Fruit fly (Drosophila melanogaster): Measurements from ENCODE around the gene CG33322.

Gene CG33322

dm6 chr2L:20799991-20800897 lies 15.8 kb downstream of the CG33322 start (continued):
- peak; percentile 24 for TF ChIP-seq CG12942 (GFP tag; optimal IDR thresholded peaks at IDR 0.05)
- TF ChIP-seq CG34224 (GFP tag; IDR thresholded peaks at IDR 0.05; ENCODE audit: partially characterized antibody), result peak; percentile 8; the same call in 1 of the 3 replicates
- peak; percentile 74 for TF ChIP-seq H2.0 (GFP tag; IDR thresholded peaks at IDR 0.05)
- TF ChIP-seq ind (GFP tag; optimal IDR thresholded peaks at IDR 0.05), result peak; percentile 77
- TF ChIP-seq CG16815 (GFP tag; optimal IDR thresholded peaks at IDR 0.05), result peak; percentile 79
- peak; percentile 38 for TF ChIP-seq CG18011 (GFP tag; optimal IDR thresholded peaks at IDR 0.05)
- peak; percentile 76 for TF ChIP-seq maf-S (GFP tag; optimal IDR thresholded peaks at IDR 0.05)
- peak; percentile 9; the same call in 1 of the 2 replicates for TF ChIP-seq bowl (GFP tag; IDR thresholded peaks at IDR 0.05)
- peak; percentile 66 for TF ChIP-seq Bdp1 (GFP tag; optimal IDR thresholded peaks at IDR 0.05)
- no peak for TF ChIP-seq Scr (GFP tag; IDR thresholded peaks at IDR 0.05; ENCODE audit: partially characterized antibody)
- peak; percentile 65 to 77 for TF ChIP-seq chif (GFP tag; optimal IDR thresholded peaks at IDR 0.05)
- peak; percentile 87 for TF ChIP-seq lilli (GFP tag; optimal IDR thresholded peaks at IDR 0.05)
- peak; percentile 68 for TF ChIP-seq HLH3B (GFP tag; IDR thresholded peaks at IDR 0.05)
- peak; percentile 81 for TF ChIP-seq CG6689 (GFP tag; IDR thresholded peaks at IDR 0.05)
- TF ChIP-seq stc (GFP tag; IDR thresholded peaks at IDR 0.05), result peak; percentile 23; the same call in 1 of the 2 replicates
- TF ChIP-seq bigmax (GFP tag; optimal IDR thresholded peaks at IDR 0.05), result no peak
- TF ChIP-seq br (optimal IDR thresholded peaks at IDR 0.05), result no peak
- TF ChIP-seq CG11560 (tag; IDR thresholded peaks at IDR 0.05), result peak; percentile 61; the same call in 2 of the 3 replicates
- TF ChIP-seq Sry-δ (GFP tag; optimal IDR thresholded peaks at IDR 0.05), result peak; percentile 37
- peak; percentile 22 for TF ChIP-seq tup (GFP tag; optimal IDR thresholded peaks at IDR 0.05)
- peak; percentile 63; the same call in 3 of the 4 replicates for TF ChIP-seq Gug (GFP tag; IDR thresholded peaks at IDR 0.05)
- peak; percentile 21 for TF ChIP-seq MESR4 (GFP tag; optimal IDR thresholded peaks at IDR 0.05)
- TF ChIP-seq CG6654 (GFP tag; optimal IDR thresholded peaks at IDR 0.05), result peak; percentile 14
- TF ChIP-seq Max (GFP tag; optimal IDR thresholded peaks at IDR 0.05), result peak; percentile 59
- 0 out of 3 replicates have a peak, but pooled peaks have one; percentile 70 for TF ChIP-seq so (GFP tag; IDR thresholded peaks at IDR 0.05)
- peak; percentile 38 for TF ChIP-seq kay (GFP tag; optimal IDR thresholded peaks at IDR 0.05)
- no peak for TF ChIP-seq jigr1 (GFP tag; IDR thresholded peaks at IDR 0.05)
- TF ChIP-seq zen2 (GFP tag; IDR thresholded peaks at IDR 0.05; ENCODE audit: partially characterized antibody), result no peak
- peak in 1 of 3 experiments; percentile 59 for TF ChIP-seq lola (GFP tag; optimal IDR thresholded peaks at IDR 0.05)
- TF ChIP-seq ems (GFP tag; optimal IDR thresholded peaks at IDR 0.05), result peak; percentile 62
- TF ChIP-seq Sox100B (GFP tag; optimal IDR thresholded peaks at IDR 0.05), result peak; percentile 1
- peak; percentile 24 for TF ChIP-seq sqz (GFP tag; optimal IDR thresholded peaks at IDR 0.05)
- peak; percentile 73 for TF ChIP-seq sisA (GFP tag; IDR thresholded peaks at IDR 0.05)
- no peak for TF ChIP-seq CG6791 (GFP tag; IDR thresholded peaks at IDR 0.05; ENCODE audit: partially characterized antibody)
- TF ChIP-seq abd-A (tag; optimal IDR thresholded peaks at IDR 0.05), result peak; percentile 97
- TF ChIP-seq dmrt99B (tag; optimal IDR thresholded peaks at IDR 0.05), result peak; percentile 75
- peak; percentile 80 for TF ChIP-seq pho (GFP tag; optimal IDR thresholded peaks at IDR 0.05)
- TF ChIP-seq crol (GFP tag; IDR thresholded peaks at IDR 0.05), result peak; percentile 84
- TF ChIP-seq CG13775 (GFP tag; optimal IDR thresholded peaks at IDR 0.05), result peak; percentile 67
- peak; percentile 88 for TF ChIP-seq gro (GFP tag; optimal IDR thresholded peaks at IDR 0.05)
- peak; percentile 58 for TF ChIP-seq CG31365 (tag; optimal IDR thresholded peaks at IDR 0.05)
- peak; percentile 78 for TF ChIP-seq CG15269 (tag; optimal IDR thresholded peaks at IDR 0.05)
- peak; percentile 70; the same call in 1 of the 4 replicates for TF ChIP-seq chinmo (GFP tag; IDR thresholded peaks at IDR 0.05; ENCODE audit: partially characterized antibody)
- TF ChIP-seq CG11695 (GFP tag; IDR thresholded peaks at IDR 0.05), result peak; percentile 71; the same call in 1 of the 3 replicates
- no peak for TF ChIP-seq CG16813 (GFP tag; IDR thresholded peaks at IDR 0.05; ENCODE audit: partially characterized antibody)
- 0 out of 3 replicates have a peak, but pooled peaks have one; percentile 33 for TF ChIP-seq CG3726 (GFP tag; IDR thresholded peaks at IDR 0.05)
- peak; percentile 67 for TF ChIP-seq Dad (GFP tag; optimal IDR thresholded peaks at IDR 0.05)
- TF ChIP-seq CG17802 (tag; optimal IDR thresholded peaks at IDR 0.05), result peak; percentile 31

Measured in whole organism, embryonic.